Fruit fly (Drosophila melanogaster): Measurements from ENCODE around the gene CG45545.

- TF ChIP-seq usp (GFP tag; optimal IDR thresholded peaks at IDR 0.05) (no peak), psq (optimal IDR thresholded peaks at IDR 0.05) (no peak), CG8478 (optimal IDR thresholded peaks at IDR 0.05) (no peak), EcR (GFP tag; optimal IDR thresholded peaks at IDR 0.05) (no peak), pan (optimal IDR thresholded peaks at IDR 0.05) (no peak)
Observed at dm6 chr3R:7572237-7572636, 20.4 kb downstream of the CG45545 start.
